Worm (Caenorhabditis elegans) whole organism, L4 larva: ENCODE measurements around the gene srbc-8.

Source experiments
- D1046.2 ChIP-seq: fragments of 200-800 bp; sonication (Bioruptor generic); IDR thresholded peaks from 2 replicates; pipeline ENCODE4 v1.3.6; 2022; ENCODE audit warnings: missing genetic modification characterization, missing compliant biosample characterization
- F37D6.2 ChIP-seq: sonication (generic microtip); optimal IDR thresholded peaks from 2 replicates; lab custom pipeline; 2016; ENCODE audit warnings: mild to moderate bottlenecking, missing genetic modification characterization, missing compliant biosample characterization
- F49E8.2 ChIP-seq: sonication (generic microtip); optimal IDR thresholded peaks from 2 replicates; lab custom pipeline; 2016; ENCODE audit warnings: missing compliant biosample characterization, mild to moderate bottlenecking, missing genetic modification characterization, borderline replicate concordance
- R02D3.7 ChIP-seq: fragments of 150-350 bp; sonication (generic microtip); optimal IDR thresholded peaks from 3 replicates; lab custom pipeline; 2014; ENCODE audit warnings: missing biosample characterization, missing genetic modification characterization
- T20F7.1 ChIP-seq: fragments of 200-800 bp; sonication (Bioruptor generic); optimal IDR thresholded peaks from 2 replicates; lab custom pipeline; 2018; ENCODE audit warnings: mild to moderate bottlenecking, missing genetic modification characterization, missing compliant biosample characterization
- T26A8.4 ChIP-seq: fragments of 200-800 bp; sonication (Bioruptor generic); IDR thresholded peaks from 2 replicates; pipeline ENCODE4 v1.3.6; 2022; ENCODE audit warnings: missing genetic modification characterization, missing compliant biosample characterization
- ZK337.2 ChIP-seq: fragments of 200-800 bp; sonication (Bioruptor generic); IDR thresholded peaks from 2 replicates; pipeline ENCODE4 v1.3.6; 2022; ENCODE audit warnings: missing genetic modification reagents, missing genetic modification characterization, missing compliant biosample characterization
- aha-1 ChIP-seq: fragments of 150-350 bp; peaks from one replicate; lab custom pipeline; 2014; ENCODE audit warnings: missing biosample characterization, missing genetic modification characterization
- ama-1 ChIP-seq: fragments of 150-350 bp; optimal IDR thresholded peaks from 2 replicates; lab custom pipeline; 2014; ENCODE audit warnings: inconsistent platforms, mixed read lengths
- ceh-82 ChIP-seq: sonication (generic microtip); optimal IDR thresholded peaks from 2 replicates; lab custom pipeline; 2017; ENCODE audit warnings: missing biosample characterization, missing genetic modification characterization
- ces-1 ChIP-seq: fragments of 150-350 bp; sonication (generic microtip); optimal IDR thresholded peaks from 4 replicates; lab custom pipeline; 2014; ENCODE audit warnings: missing biosample characterization, missing genetic modification reagents, missing genetic modification characterization
- ctbp-1 ChIP-seq: fragments of 200-800 bp; sonication (Bioruptor generic); IDR thresholded peaks from 2 replicates; pipeline ENCODE4 v1.3.6; 2022; ENCODE audit warnings: missing genetic modification reagents, missing genetic modification characterization, missing compliant biosample characterization
- daf-12 ChIP-seq: fragments of 150-350 bp; optimal IDR thresholded peaks from 2 replicates; lab custom pipeline; 2014; ENCODE audit warnings: missing biosample characterization, missing genetic modification reagents, missing genetic modification characterization
- daf-16 ChIP-seq, 3 experiments: sonication (generic microtip); optimal IDR thresholded peaks; 2 replicates each; lab custom pipeline; 2016 to 2017; ENCODE audit warnings: missing genetic modification characterization in 3 of 3, missing genetic modification reagents in 3 of 3, mild to moderate bottlenecking in 2 of 3, missing compliant biosample characterization in 2 of 3, missing biosample characterization in 1 of 3, moderate library complexity in 1 of 3
- daf-8 ChIP-seq: fragments of 200-800 bp; sonication (Bioruptor generic); IDR thresholded peaks from 2 replicates; pipeline ENCODE4 v1.3.6; 2022; ENCODE audit warnings: missing genetic modification characterization, missing compliant biosample characterization
- dve-1 ChIP-seq: sonication (generic microtip); optimal IDR thresholded peaks from 2 replicates; lab custom pipeline; 2017; ENCODE audit warnings: antibody characterized with exemption, mild to moderate bottlenecking, missing genetic modification characterization, missing compliant biosample characterization; ENCODE audit not compliant: insufficient read depth
- egl-27 ChIP-seq: sonication (generic microtip); optimal IDR thresholded peaks from 3 replicates; lab custom pipeline; 2017; ENCODE audit warnings: missing biosample characterization, missing genetic modification reagents, missing genetic modification characterization
- egl-43 ChIP-seq: fragments of 200-800 bp; sonication (Bioruptor generic); IDR thresholded peaks from 2 replicates; pipeline ENCODE4 v1.3.6; 2022; ENCODE audit warnings: missing genetic modification reagents, missing genetic modification characterization, missing compliant biosample characterization
- fkh-10 ChIP-seq: fragments of 150-350 bp; optimal IDR thresholded peaks from 2 replicates; lab custom pipeline; 2014; ENCODE audit warnings: missing biosample characterization, missing genetic modification reagents, missing genetic modification characterization
- gei-8 ChIP-seq: fragments of 200-800 bp; sonication (Bioruptor generic); optimal IDR thresholded peaks from 2 replicates; lab custom pipeline; 2018; ENCODE audit warnings: mild to moderate bottlenecking, missing genetic modification characterization, missing compliant biosample characterization
- hif-1 ChIP-seq, 2 experiments: sonication (generic microtip); optimal IDR thresholded peaks; 2 replicates each; lab custom pipeline; 2016 to 2017; ENCODE audit warnings: missing compliant biosample characterization in 2 of 2, missing genetic modification characterization in 2 of 2, missing genetic modification reagents in 2 of 2, missing genotype in 2 of 2, mild to moderate bottlenecking in 1 of 2
- hlh-11 ChIP-seq: fragments of 200-800 bp; sonication (Bioruptor generic); optimal IDR thresholded peaks from 2 replicates; lab custom pipeline; 2018; ENCODE audit warnings: mild to moderate bottlenecking, missing genetic modification characterization, missing compliant biosample characterization
- hlh-30 ChIP-seq: sonication (generic microtip); optimal IDR thresholded peaks from 2 replicates; lab custom pipeline; 2017; ENCODE audit warnings: antibody characterized with exemption, mild to moderate bottlenecking, missing genetic modification characterization, missing compliant biosample characterization; ENCODE audit not compliant: insufficient read depth
- hmg-1.1 ChIP-seq: fragments of 200-800 bp; sonication (Bioruptor generic); IDR thresholded peaks from 2 replicates; pipeline ENCODE4 v1.3.6; 2022; ENCODE audit warnings: missing genetic modification reagents, missing genetic modification characterization, missing compliant biosample characterization
- lim-7 ChIP-seq: fragments of 200-800 bp; sonication (Bioruptor generic); IDR thresholded peaks from 2 replicates; pipeline ENCODE4 v1.3.6; 2022; ENCODE audit warnings: missing genetic modification characterization, missing compliant biosample characterization
- lin-1 ChIP-seq: fragments of 200-800 bp; sonication (Bioruptor generic); IDR thresholded peaks from 2 replicates; pipeline ENCODE4 v1.3.6; 2022; ENCODE audit warnings: missing genetic modification reagents, missing genetic modification characterization, missing compliant biosample characterization
- lin-38 ChIP-seq: fragments of 200-800 bp; sonication (Bioruptor generic); IDR thresholded peaks from 2 replicates; pipeline ENCODE4 v1.3.6; 2022; ENCODE audit warnings: missing genetic modification reagents, missing genetic modification characterization, missing compliant biosample characterization
- lin-39 ChIP-seq: fragments of 150-350 bp; optimal IDR thresholded peaks from 2 replicates; lab custom pipeline; 2014; ENCODE audit warnings: missing biosample characterization, missing genetic modification reagents, missing genetic modification characterization
- lsy-2 ChIP-seq, 2 experiments: fragments of 150-350 bp in 1 of 2; sonication (generic microtip) in 1 of 2; optimal IDR thresholded peaks; 2 replicates each; lab custom pipeline; 2014 to 2017; ENCODE audit warnings: missing biosample characterization in 2 of 2, missing genetic modification characterization in 2 of 2
- mdl-1 ChIP-seq, 2 experiments: fragments of 150-350 bp in 1 of 2; sonication (generic microtip) in 1 of 2; optimal IDR thresholded peaks; 2 replicates each; lab custom pipeline; 2014 to 2017; ENCODE audit warnings: missing biosample characterization in 2 of 2, missing genetic modification characterization in 2 of 2
- nhr-10 ChIP-seq: fragments of 150-350 bp; optimal IDR thresholded peaks from 2 replicates; lab custom pipeline; 2014; ENCODE audit warnings: missing biosample characterization, missing genetic modification characterization
- nhr-102 ChIP-seq: sonication (generic microtip); optimal IDR thresholded peaks from 2 replicates; lab custom pipeline; 2016; ENCODE audit warnings: mild to moderate bottlenecking, missing genetic modification characterization, moderate library complexity, missing compliant biosample characterization
- nhr-11 ChIP-seq: fragments of 150-350 bp; optimal IDR thresholded peaks from 2 replicates; lab custom pipeline; 2014; ENCODE audit warnings: missing biosample characterization, missing genetic modification characterization
- nhr-25 ChIP-seq: sonication (generic microtip); optimal IDR thresholded peaks from 2 replicates; lab custom pipeline; 2017; ENCODE audit warnings: missing genetic modification characterization, mild to moderate bottlenecking, missing compliant biosample characterization, antibody characterized with exemption, moderate library complexity, borderline replicate concordance; ENCODE audit not compliant: insufficient read depth
- nhr-28 ChIP-seq: fragments of 150-350 bp; optimal IDR thresholded peaks from 2 replicates; lab custom pipeline; 2014; ENCODE audit warnings: missing biosample characterization, missing genetic modification characterization
- nhr-41 ChIP-seq: fragments of 200-800 bp; sonication (Bioruptor generic); IDR thresholded peaks from 2 replicates; pipeline ENCODE4 v1.3.6; 2022; ENCODE audit warnings: missing genetic modification reagents, missing genetic modification characterization, missing compliant biosample characterization
- nhr-6 ChIP-seq: fragments of 150-350 bp; optimal IDR thresholded peaks from 2 replicates; lab custom pipeline; 2014; ENCODE audit warnings: missing biosample characterization, missing genetic modification characterization
- nhr-76 ChIP-seq: fragments of 150-350 bp; optimal IDR thresholded peaks from 2 replicates; lab custom pipeline; 2014; ENCODE audit warnings: missing biosample characterization, missing genetic modification characterization
- pha-4 ChIP-seq, 2 experiments: fragments of 150-350 bp in 1 of 2; fragments of 200-800 bp in 1 of 2; sonication (Bioruptor generic) in 1 of 2; IDR thresholded peaks in 1 of 2; optimal IDR thresholded peaks in 1 of 2; 2 replicates each; pipeline versions ENCODE4 v1.3.6 to Lab custom; 2014 to 2022; ENCODE audit warnings: missing genetic modification characterization in 2 of 2, missing genetic modification reagents in 2 of 2, missing biosample characterization in 1 of 2, missing compliant biosample characterization in 1 of 2
- rbr-2 ChIP-seq: sonication (generic microtip); optimal IDR thresholded peaks from 2 replicates; lab custom pipeline; 2016; ENCODE audit warnings: missing genotype, missing genetic modification characterization, missing compliant biosample characterization
- zfp-3 ChIP-seq: fragments of 200-800 bp; sonication (Bioruptor generic); conservative IDR thresholded peaks from 2 replicates; pipeline ENCODE4 v1.3.6; 2022; ENCODE audit warnings: missing genetic modification reagents, missing genetic modification characterization, missing compliant biosample characterization
- zip-11 ChIP-seq: fragments of 200-800 bp; sonication (Bioruptor generic); IDR thresholded peaks from 2 replicates; pipeline ENCODE4 v1.3.6; 2022; ENCODE audit warnings: missing genetic modification characterization, missing compliant biosample characterization
- zip-2 ChIP-seq: fragments of 150-350 bp; optimal IDR thresholded peaks from 2 replicates; lab custom pipeline; 2014; ENCODE audit warnings: missing biosample characterization, missing genetic modification characterization
- ztf-7 ChIP-seq: fragments of 150-350 bp; optimal IDR thresholded peaks from 2 replicates; lab custom pipeline; 2014; ENCODE audit warnings: missing biosample characterization, missing genetic modification characterization

Gene srbc-8

ce11 chrV:7436509-7436908, 48.4 kb downstream of the srbc-8 start:
- TF ChIP-seq aha-1 = peak; percentile 90
- TF ChIP-seq T20F7.1 (GFP tag; lab: Kevin White, UChicago) = no peak
- no peak for TF ChIP-seq fkh-10 (GFP tag; lab: Kevin White, UChicago)
- no peak for TF ChIP-seq lin-1 (GFP tag; lab: Robert Waterston, UW)

ce11 chrV:7435376-7436204, 49.3 kb downstream of the srbc-8 start, which contains the start of the genes ddo-2 and F25E5.8:
TSS of gene ddo-2 (minus strand) at chrV:7435705.
TSS of gene F25E5.8 (plus strand) at chrV:7435930.
- TF ChIP-seq hlh-11 (no peak), gei-8 (GFP tag; lab: Kevin White, UChicago) (no peak), pha-4 (GFP tag; IDR thresholded peaks at IDR 0.05; lab: Robert Waterston, UW) (no peak), pha-4 (tag; optimal IDR thresholded peaks at IDR 0.05; lab: Kevin White, UChicago) (no peak), aha-1 (peak; percentile 97), fkh-10 (GFP tag; lab: Kevin White, UChicago) (no peak), D1046.2 (no peak), zfp-3 (0 out of 2 replicates have a peak, but pooled peaks have one; percentile 22), nhr-28 (peak; percentile 55), nhr-102 (no peak), lim-7 (GFP tag; lab: Robert Waterston, UW) (no peak), nhr-11 (tag; lab: Kevin White, UChicago) (no peak), daf-12 (tag; lab: Kevin White, UChicago) (no peak), egl-27 (tag; lab: Kevin White, UChicago) (no peak), ZK337.2 (GFP tag; lab: Robert Waterston, UW) (no peak), rbr-2 (tag; lab: Kevin White, UChicago) (no peak), zip-2 (no peak), ama-1 (lab: Kevin White, UChicago) (peak; percentile 74), hmg-1.1 (GFP tag; lab: Robert Waterston, UW) (0 out of 2 replicates have a peak, but pooled peaks have one; percentile 28), daf-8 (GFP tag; lab: Robert Waterston, UW) (no peak), F37D6.2 (tag; lab: Kevin White, UChicago) (no peak), mdl-1 (tag; optimal IDR thresholded peaks at IDR 0.05; lab: Kevin White, UChicago) (peak in 1 of 2 experiments; percentile 3), nhr-41 (no peak), hlh-30 (tag; lab: Kevin White, UChicago) (peak; percentile 33), zip-11 (GFP tag; lab: Robert Waterston, UW) (no peak), T26A8.4 (no peak), hif-1 (tag; optimal IDR thresholded peaks at IDR 0.05; lab: Kevin White, UChicago) (peak in 1 of 2 experiments; percentile 41), dve-1 (peak; percentile 15), egl-43 (GFP tag; lab: Robert Waterston, UW) (no peak), F49E8.2 (no peak), lin-38 (GFP tag; lab: Robert Waterston, UW) (no peak), nhr-76 (tag; lab: Kevin White, UChicago) (no peak), ztf-7 (tag; lab: Kevin White, UChicago) (no peak)
- TF ChIP-seq, all 104 proteins: peak for 9

- TF ChIP-seq hlh-11 = peak; percentile 79
- no peak for TF ChIP-seq nhr-10 (tag; lab: Kevin White, UChicago)
- no peak for TF ChIP-seq ces-1 (GFP tag; lab: Kevin White, UChicago)
- TF ChIP-seq egl-43 (GFP tag; lab: Robert Waterston, UW) = no peak
- no peak for TF ChIP-seq R02D3.7 (tag; lab: Kevin White, UChicago)
- no peak for TF ChIP-seq ceh-82
- no peak for TF ChIP-seq ztf-7 (tag; lab: Kevin White, UChicago)
- TF ChIP-seq dve-1 = peak; percentile 64
- TF ChIP-seq ctbp-1 (GFP tag; lab: Robert Waterston, UW) = no peak
- TF ChIP-seq mdl-1 (tag; optimal IDR thresholded peaks at IDR 0.05; lab: Kevin White, UChicago) = peak in 1 of 2 experiments; percentile 89
- TF ChIP-seq lin-39 (tag; lab: Kevin White, UChicago) = no peak
- TF ChIP-seq gei-8 (GFP tag; lab: Kevin White, UChicago) = no peak
- TF ChIP-seq D1046.2 = no peak
- TF ChIP-seq lsy-2 (tag; optimal IDR thresholded peaks at IDR 0.05; lab: Kevin White, UChicago) = peak in 1 of 2 experiments; percentile 68
- peak; percentile 11; the same call in 1 of the 2 replicates for TF ChIP-seq T26A8.4
- TF ChIP-seq nhr-6 (tag; lab: Kevin White, UChicago) = peak; percentile 28
- no peak for TF ChIP-seq nhr-25 (tag; lab: Kevin White, UChicago)
- no peak for TF ChIP-seq daf-16 (GFP tag; optimal IDR thresholded peaks at IDR 0.05; lab: Kevin White, UChicago)
- peak; percentile 62 for TF ChIP-seq daf-16 (tag; optimal IDR thresholded peaks at IDR 0.05; lab: Kevin White, UChicago)
Observed at ce11 chrV:7434805-7435363, 50.0 kb downstream of the srbc-8 start.
